Worm (Caenorhabditis elegans): ENCODE measurements around the gene F57B7.2.

The F57B7.2 gene

DNA sequence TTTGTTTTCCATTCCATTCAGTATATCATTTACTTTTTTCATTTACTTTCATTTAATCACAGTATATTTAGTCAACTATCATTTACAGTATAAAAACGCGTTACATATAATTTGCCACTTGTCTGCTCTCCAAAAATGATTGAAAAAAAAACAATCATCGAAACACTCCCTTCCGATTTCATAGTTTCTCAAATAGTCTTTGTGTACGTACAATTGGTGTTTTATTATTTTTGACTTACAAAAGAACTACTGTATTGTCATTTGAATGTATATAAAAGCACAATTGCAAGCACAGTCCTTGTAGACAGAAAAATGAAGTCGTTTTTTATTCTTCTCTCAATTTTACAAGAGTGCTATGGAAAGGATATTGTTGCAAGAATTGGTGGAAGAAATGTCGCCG, 31.0 kb upstream of the F57B7.2 start, which contains the start of gene nas-22:
Gene nas-22, plus strand, starts transcription at position 301 of the 400 bp plus-strand sequence.
- no peak for TF ChIP-seq madf-9 (GFP tag; conservative IDR thresholded peaks at IDR 0.05)
- no peak for TF ChIP-seq Y5F2A.4 (GFP tag; optimal IDR thresholded peaks at IDR 0.05)
- no peak for TF ChIP-seq dpl-1 (GFP tag; optimal IDR thresholded peaks at IDR 0.05)
- no peak for TF ChIP-seq hif-1 (tag; optimal IDR thresholded peaks at IDR 0.05)
- TF ChIP-seq lim-7 (GFP tag; IDR thresholded peaks at IDR 0.05), result no peak

DNA sequence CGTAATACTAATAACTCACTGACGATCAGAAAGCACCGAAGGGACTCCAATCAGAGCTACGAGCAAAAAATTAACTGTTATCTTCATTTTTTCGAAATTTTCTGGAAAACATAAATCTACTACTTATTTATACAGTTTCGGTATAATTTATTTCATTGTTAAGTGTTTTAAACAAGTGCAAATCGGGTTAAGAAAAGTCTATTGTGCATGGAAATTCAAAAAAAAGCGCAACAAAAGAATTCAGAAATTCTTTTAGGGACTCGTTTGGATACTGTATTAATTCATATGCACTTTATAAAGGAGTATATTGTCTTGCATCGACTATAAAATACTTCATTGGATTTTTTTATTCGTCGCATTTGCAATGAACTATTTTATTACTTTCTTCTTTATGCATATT, 28.8 kb upstream of the F57B7.2 start, which contains the start of the genes nas-20 and nas-21:
Gene nas-20, minus strand, starts transcription at position 101 of the 400 bp plus-strand sequence.
Gene nas-21, plus strand, starts transcription at position 356 of the 400 bp plus-strand sequence.
- no peak for TF ChIP-seq lin-15B (tag; optimal IDR thresholded peaks at IDR 0.05)
- TF ChIP-seq unc-130 (GFP tag; optimal IDR thresholded peaks at IDR 0.05), result no peak
- no peak for TF ChIP-seq hlh-30 (tag; optimal IDR thresholded peaks at IDR 0.05; ENCODE audit: insufficient read depth)
- no peak for TF ChIP-seq F10B5.3 (tag; optimal IDR thresholded peaks at IDR 0.05)

DNA sequence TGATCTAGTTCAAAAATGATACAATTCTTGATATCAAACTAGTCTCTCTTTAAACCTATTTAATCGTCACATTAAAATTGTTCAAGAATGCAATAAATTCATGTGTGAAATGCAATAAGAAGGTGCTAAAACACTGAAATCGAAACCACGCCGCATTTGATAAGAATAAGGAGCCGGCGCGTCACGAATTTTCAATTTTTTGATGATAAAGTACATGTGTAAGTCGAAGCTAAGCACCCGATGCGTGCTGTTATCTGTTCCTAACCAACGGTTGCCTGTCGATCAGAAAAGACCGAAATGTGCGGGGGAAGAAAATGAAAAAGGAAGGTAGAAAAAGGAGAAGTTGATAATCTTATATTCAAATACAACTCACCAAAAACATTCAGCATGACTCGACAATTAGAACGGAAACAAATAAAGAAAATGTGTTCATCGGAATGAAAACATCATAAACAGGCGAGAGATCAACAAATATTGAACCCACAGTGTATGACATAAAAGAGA, 26.9 kb upstream of the F57B7.2 start, which contains the start of gene aat-6:
Gene aat-6, minus strand, starts transcription at position 454 of the 504 bp plus-strand sequence.
- TF ChIP-seq dmd-6 (GFP tag; IDR thresholded peaks at IDR 0.05), result peak; percentile 94
- TF ChIP-seq F26F4.8 (GFP tag; conservative IDR thresholded peaks at IDR 0.05), result no peak
- no peak for TF ChIP-seq zfp-3 (GFP tag; conservative IDR thresholded peaks at IDR 0.05)
- no peak for TF ChIP-seq lir-3 (tag; optimal IDR thresholded peaks at IDR 0.05)
- TF ChIP-seq ctbp-1 (GFP tag; IDR thresholded peaks at IDR 0.05), result no peak
- no peak for TF ChIP-seq dpl-1 (GFP tag; optimal IDR thresholded peaks at IDR 0.05)
- no peak for TF ChIP-seq ces-1 (GFP tag; optimal IDR thresholded peaks at IDR 0.05)
- peak; percentile 72 for TF ChIP-seq mxl-3 (GFP tag; optimal IDR thresholded peaks at IDR 0.05)
- peak; percentile 98 for TF ChIP-seq php-3 (GFP tag; IDR thresholded peaks at IDR 0.05)
- TF ChIP-seq lin-15B (tag; optimal IDR thresholded peaks at IDR 0.05), result no peak
- no peak for TF ChIP-seq unc-62 (GFP tag; optimal IDR thresholded peaks at IDR 0.05 in 1 of 2)
- TF ChIP-seq unc-62 (tag; optimal IDR thresholded peaks at IDR 0.05), result no peak
- no peak for TF ChIP-seq ceh-20 (GFP tag; IDR thresholded peaks at IDR 0.05)
- 0 out of 2 replicates have a peak, but pooled peaks have one; percentile 32 for TF ChIP-seq nhr-41 (GFP tag; IDR thresholded peaks at IDR 0.05)
- TF ChIP-seq mdt-29 (GFP tag; IDR thresholded peaks at IDR 0.05), result no peak
- TF ChIP-seq lin-39 (tag; optimal IDR thresholded peaks at IDR 0.05), result no peak
- TF ChIP-seq mxl-2 (GFP tag; conservative IDR thresholded peaks at IDR 0.05), result no peak
- TF ChIP-seq nhr-11 (tag; optimal IDR thresholded peaks at IDR 0.05), result no peak
- TF ChIP-seq egl-27 (tag; optimal IDR thresholded peaks at IDR 0.05), result no peak
- TF ChIP-seq F49E8.2 (tag; optimal IDR thresholded peaks at IDR 0.05; ENCODE audit: borderline replicate concordance), result no peak
- no peak for TF ChIP-seq daf-12 (tag; optimal IDR thresholded peaks at IDR 0.05)
- no peak for TF ChIP-seq zag-1 (tag; optimal IDR thresholded peaks at IDR 0.05)
- no peak for TF ChIP-seq ceh-32 (tag; optimal IDR thresholded peaks at IDR 0.05; ENCODE audit: poor library complexity)
- TF ChIP-seq lin-38 (GFP tag; IDR thresholded peaks at IDR 0.05), result no peak
- TF ChIP-seq cey-2 (tag; optimal IDR thresholded peaks at IDR 0.05; ENCODE audit: borderline replicate concordance, insufficient read depth), result no peak
- no peak for TF ChIP-seq aha-1 (tag)
- no peak for TF ChIP-seq ZK546.5 (tag; optimal IDR thresholded peaks at IDR 0.05)
- no peak for TF ChIP-seq ama-1 (optimal IDR thresholded peaks at IDR 0.05)
- no peak for TF ChIP-seq nhr-111 (GFP tag; optimal IDR thresholded peaks at IDR 0.05)
- no peak for TF ChIP-seq R02D3.7 (tag; optimal IDR thresholded peaks at IDR 0.05)
- no peak for TF ChIP-seq set-16 (GFP tag; IDR thresholded peaks at IDR 0.05)
- TF ChIP-seq lin-1 (GFP tag; IDR thresholded peaks at IDR 0.05), result no peak; the same call in 1 of the 2 replicates
- no peak for TF ChIP-seq ztf-7 (tag; optimal IDR thresholded peaks at IDR 0.05)
- no peak for TF ChIP-seq sdz-12 (GFP tag; optimal IDR thresholded peaks at IDR 0.05)
- no peak for TF ChIP-seq Y48G9A.11 (GFP tag; IDR thresholded peaks at IDR 0.05)
- no peak for TF ChIP-seq nhr-76 (tag; optimal IDR thresholded peaks at IDR 0.05)
- TF ChIP-seq madf-5 (GFP tag; IDR thresholded peaks at IDR 0.05), result no peak
- no peak for TF ChIP-seq lin-29 (GFP tag; IDR thresholded peaks at IDR 0.05)
- peak; percentile 84 for TF ChIP-seq hlh-11 (tag; optimal IDR thresholded peaks at IDR 0.05)
- peak; percentile 75 for TF ChIP-seq nhr-28 (tag; optimal IDR thresholded peaks at IDR 0.05)
